Worm (Caenorhabditis elegans) whole organism, L3 larva: Measurements from ENCODE around the gene B0507.4.

Experiments used
- aly-2 ChIP-seq: fragments of 150-350 bp; optimal IDR thresholded peaks from 2 replicates; lab custom pipeline; 2014; ENCODE audit warnings: missing biosample characterization, missing genetic modification characterization
- ama-1 ChIP-seq: fragments of 150-350 bp; optimal IDR thresholded peaks from 2 replicates; lab custom pipeline; 2018
- ceh-9 ChIP-seq: sonication (generic microtip); optimal IDR thresholded peaks from 2 replicates; lab custom pipeline; 2018; ENCODE audit warnings: missing biosample characterization, missing genetic modification characterization
- fkh-10 ChIP-seq: sonication (generic microtip); optimal IDR thresholded peaks from 2 replicates; lab custom pipeline; 2017; ENCODE audit warnings: missing biosample characterization, missing genetic modification reagents, missing genetic modification characterization
- lin-15B ChIP-seq: fragments of 150-350 bp; optimal IDR thresholded peaks from 2 replicates; lab custom pipeline; 2014; ENCODE audit warnings: missing biosample characterization, missing genetic modification characterization
- nhr-237 ChIP-seq: fragments of 150-350 bp; optimal IDR thresholded peaks from 2 replicates; lab custom pipeline; 2014; ENCODE audit warnings: missing biosample characterization, missing genetic modification characterization
- unc-39 ChIP-seq: sonication (generic microtip); optimal IDR thresholded peaks from 4 replicates; lab custom pipeline; 2017; ENCODE audit warnings: missing biosample characterization, missing genetic modification characterization
- ztf-11 ChIP-seq: fragments of 150-350 bp; optimal IDR thresholded peaks from 2 replicates; lab custom pipeline; 2014; ENCODE audit warnings: missing biosample characterization, missing genetic modification characterization

- TF ChIP-seq lin-15B: no peak
- no peak for TF ChIP-seq fkh-10 (GFP tag; lab: Kevin White, UChicago)
- TF ChIP-seq ceh-9 (tag; lab: Kevin White, UChicago): no peak
- no peak for TF ChIP-seq nhr-237
- TF ChIP-seq unc-39 (tag; lab: Kevin White, UChicago): no peak
- no peak for TF ChIP-seq ama-1 (lab: Kevin White, UChicago)
- no peak for TF ChIP-seq ztf-11 (tag; lab: Kevin White, UChicago)
- TF ChIP-seq aly-2 (tag; lab: Kevin White, UChicago): no peak
Observed at ce11 chrV:8727077-8727476, 27.7 kb upstream of the B0507.4 start, which contains the start of gene ZC196.9.
